Fruit fly (Drosophila melanogaster) whole organism, prepupa: ENCODE measurements around the gene CG11342.
A peak's percentile ranks its signal among the peaks of the same experiment; 100 is the strongest.

ENCODE experiments used
- Blimp-1 ChIP-seq: fragments of 200-800 bp; sonication (Bioruptor generic); optimal IDR thresholded peaks from 3 replicates; lab custom pipeline; 2017; ENCODE audit warnings: missing biosample characterization, missing genetic modification characterization, mild to moderate bottlenecking, moderate library complexity, missing genetic modification reagents
- CG10631 ChIP-seq: fragments of 200-800 bp; sonication (Bioruptor generic); optimal IDR thresholded peaks from 2 replicates; lab custom pipeline; 2016; ENCODE audit warnings: missing biosample characterization, missing genetic modification characterization
- CG10669 ChIP-seq: fragments of 200-800 bp; sonication (Bioruptor generic); optimal IDR thresholded peaks from 3 replicates; lab custom pipeline; 2018; ENCODE audit warnings: missing biosample characterization, mild to moderate bottlenecking, missing genetic modification characterization, moderate library complexity
- CG11294 ChIP-seq: fragments of 200-800 bp; sonication (Bioruptor generic); IDR thresholded peaks from 2 replicates; pipeline ENCODE4 v1.3.6; 2022; ENCODE audit warnings: missing biosample characterization, missing genetic modification characterization
- CG11762 ChIP-seq: fragments of 200-800 bp; sonication (Bioruptor generic); optimal IDR thresholded peaks from 3 replicates; lab custom pipeline; 2016; ENCODE audit warnings: missing biosample characterization, missing genetic modification characterization; ENCODE audit not compliant: insufficient read depth
- CG15336 ChIP-seq: fragments of 200-800 bp; sonication (Bioruptor generic); IDR thresholded peaks from 2 replicates; pipeline ENCODE4 v1.3.6; 2022; ENCODE audit warnings: missing biosample characterization, missing genetic modification characterization
- CG1621 ChIP-seq: fragments of 200-800 bp; sonication (Bioruptor generic); optimal IDR thresholded peaks from 3 replicates; lab custom pipeline; 2018; ENCODE audit warnings: missing biosample characterization, mild to moderate bottlenecking, missing genetic modification characterization
- CG16779 ChIP-seq: fragments of 200-800 bp; sonication (Bioruptor generic); optimal IDR thresholded peaks from 3 replicates; lab custom pipeline; 2017; ENCODE audit warnings: missing biosample characterization, mild to moderate bottlenecking, missing genetic modification characterization
- CG31627 ChIP-seq: fragments of 200-800 bp; sonication (Bioruptor generic); optimal IDR thresholded peaks from 3 replicates; lab custom pipeline; 2016; ENCODE audit warnings: missing biosample characterization, missing genetic modification characterization
- CG32006 ChIP-seq: fragments of 200-800 bp; sonication (Bioruptor generic); optimal IDR thresholded peaks from 3 replicates; lab custom pipeline; 2017; ENCODE audit warnings: missing biosample characterization, mild to moderate bottlenecking, missing genetic modification characterization
- CG34406 ChIP-seq: fragments of 200-800 bp; sonication (Bioruptor generic); optimal IDR thresholded peaks from 3 replicates; lab custom pipeline; 2016; ENCODE audit warnings: missing biosample characterization, missing genetic modification characterization
- CG3919 ChIP-seq: fragments of 200-800 bp; sonication (Bioruptor generic); optimal IDR thresholded peaks from 3 replicates; lab custom pipeline; 2016; ENCODE audit warnings: missing biosample characterization, missing genetic modification characterization
- CG4318 ChIP-seq: fragments of 200-800 bp; sonication (Bioruptor generic); optimal IDR thresholded peaks from 3 replicates; lab custom pipeline; 2017; ENCODE audit warnings: missing biosample characterization, mild to moderate bottlenecking, missing genetic modification characterization
- CG6163 ChIP-seq: fragments of 200-800 bp; sonication (Bioruptor generic); IDR thresholded peaks from 3 replicates; pipeline ENCODE4 v1.3.6; 2022; ENCODE audit warnings: missing biosample characterization, missing genetic modification characterization
- CG6276 ChIP-seq: fragments of 200-800 bp; sonication (Bioruptor generic); optimal IDR thresholded peaks from 2 replicates; lab custom pipeline; 2017; ENCODE audit warnings: missing biosample characterization, mild to moderate bottlenecking, missing genetic modification characterization
- CG6792 ChIP-seq: fragments of 200-800 bp; sonication (Bioruptor generic); optimal IDR thresholded peaks from 3 replicates; lab custom pipeline; 2016; ENCODE audit warnings: missing biosample characterization, missing genetic modification characterization
- CG6808 ChIP-seq: fragments of 200-800 bp; sonication (Bioruptor generic); optimal IDR thresholded peaks from 3 replicates; lab custom pipeline; 2017; ENCODE audit warnings: missing biosample characterization, missing genetic modification characterization, mild to moderate bottlenecking, moderate library complexity, missing genetic modification reagents
- CG8119 ChIP-seq: fragments of 200-800 bp; sonication (Bioruptor generic); IDR thresholded peaks from 3 replicates; pipeline ENCODE4 v1.3.6; 2022; ENCODE audit warnings: missing biosample characterization, missing genetic modification characterization
- CG8319 ChIP-seq: fragments of 200-800 bp; sonication (Bioruptor generic); optimal IDR thresholded peaks from 3 replicates; lab custom pipeline; 2016; ENCODE audit warnings: missing biosample characterization, missing genetic modification characterization
- CG9139 ChIP-seq: fragments of 200-800 bp; sonication (Bioruptor generic); optimal IDR thresholded peaks from 3 replicates; lab custom pipeline; 2017; ENCODE audit warnings: missing biosample characterization, mild to moderate bottlenecking, missing genetic modification characterization
- Ets21C ChIP-seq: fragments of 200-800 bp; sonication (Bioruptor generic); optimal IDR thresholded peaks from 3 replicates; lab custom pipeline; 2016; ENCODE audit warnings: missing biosample characterization, missing genetic modification characterization
- Ets96B ChIP-seq: fragments of 200-800 bp; optimal IDR thresholded peaks from 2 replicates; lab custom pipeline; 2019; ENCODE audit warnings: missing biosample characterization, mild to moderate bottlenecking, missing genetic modification characterization, moderate library complexity
- Gug ChIP-seq: fragments of 200-800 bp; sonication (Bioruptor generic); IDR thresholded peaks from 2 replicates; pipeline ENCODE4 v1.3.6; 2022; ENCODE audit warnings: missing biosample characterization, missing genetic modification characterization
- Hr38 ChIP-seq: sonication (Bioruptor generic); optimal IDR thresholded peaks from 2 replicates; lab custom pipeline; 2016; ENCODE audit warnings: missing biosample characterization, missing genetic modification characterization
- Hr39 ChIP-seq: fragments of 200-800 bp; sonication (Bioruptor generic); optimal IDR thresholded peaks from 2 replicates; lab custom pipeline; 2016; ENCODE audit warnings: missing biosample characterization, missing genetic modification characterization
- Hr4 ChIP-seq: fragments of 200-800 bp; sonication (Bioruptor generic); optimal IDR thresholded peaks from 3 replicates; lab custom pipeline; 2016; ENCODE audit warnings: missing biosample characterization, missing genetic modification characterization
- Lpt ChIP-seq: fragments of 200-800 bp; sonication (Bioruptor generic); optimal IDR thresholded peaks from 3 replicates; lab custom pipeline; 2016; ENCODE audit warnings: missing biosample characterization, missing genetic modification characterization
- Met ChIP-seq: fragments of 200-800 bp; sonication (Bioruptor generic); optimal IDR thresholded peaks from 3 replicates; lab custom pipeline; 2016; ENCODE audit warnings: missing biosample characterization, missing genetic modification characterization
- Smox ChIP-seq: fragments of 200-800 bp; sonication (Bioruptor generic); optimal IDR thresholded peaks from 3 replicates; lab custom pipeline; 2016; ENCODE audit warnings: missing biosample characterization, missing genetic modification characterization
- Sox102F ChIP-seq: fragments of 200-800 bp; sonication (Bioruptor generic); optimal IDR thresholded peaks from 2 replicates; lab custom pipeline; 2016; ENCODE audit warnings: missing biosample characterization, mild to moderate bottlenecking, missing genetic modification characterization
- Sox14 ChIP-seq: fragments of 200-800 bp; sonication (Bioruptor generic); optimal IDR thresholded peaks from 3 replicates; lab custom pipeline; 2016; ENCODE audit warnings: missing biosample characterization, missing genetic modification characterization
- Sox15 ChIP-seq: fragments of 200-800 bp; sonication (Bioruptor generic); optimal IDR thresholded peaks from 3 replicates; lab custom pipeline; 2016; ENCODE audit warnings: missing biosample characterization, missing genetic modification characterization
- achi ChIP-seq: fragments of 200-800 bp; sonication (Bioruptor generic); optimal IDR thresholded peaks from 3 replicates; lab custom pipeline; 2016; ENCODE audit warnings: missing biosample characterization, missing genetic modification characterization
- acj6 ChIP-seq: fragments of 200-800 bp; sonication (Bioruptor generic); optimal IDR thresholded peaks from 3 replicates; lab custom pipeline; 2016; ENCODE audit warnings: missing biosample characterization, missing genetic modification characterization
- dac ChIP-seq: fragments of 200-800 bp; sonication (Bioruptor generic); optimal IDR thresholded peaks from 2 replicates; lab custom pipeline; 2017; ENCODE audit warnings: missing biosample characterization, mild to moderate bottlenecking, missing genetic modification characterization
- dsx ChIP-seq: fragments of 200-800 bp; optimal IDR thresholded peaks from 3 replicates; lab custom pipeline; 2019; ENCODE audit warnings: missing biosample characterization, mild to moderate bottlenecking, missing genetic modification characterization, moderate library complexity; ENCODE audit not compliant: poor library complexity, severe bottlenecking
- eg ChIP-seq: fragments of 200-800 bp; sonication (Bioruptor generic); IDR thresholded peaks from 3 replicates; pipeline ENCODE4 v1.3.6; 2022; ENCODE audit warnings: missing biosample characterization, missing genetic modification characterization
- esn ChIP-seq: fragments of 200-800 bp; sonication (Bioruptor generic); optimal IDR thresholded peaks from 2 replicates; lab custom pipeline; 2016; ENCODE audit warnings: missing biosample characterization, mild to moderate bottlenecking, missing genetic modification characterization, moderate library complexity
- fd59A ChIP-seq: fragments of 200-800 bp; sonication (Bioruptor generic); optimal IDR thresholded peaks from 2 replicates; lab custom pipeline; 2017; ENCODE audit warnings: missing biosample characterization, mild to moderate bottlenecking, missing genetic modification characterization, missing genetic modification reagents
- fd85E ChIP-seq: fragments of 200-800 bp; sonication (Bioruptor generic); optimal IDR thresholded peaks from 3 replicates; lab custom pipeline; 2016; ENCODE audit warnings: missing biosample characterization, missing genetic modification characterization
- fkh ChIP-seq: fragments of 200-800 bp; sonication (Bioruptor generic); optimal IDR thresholded peaks from 3 replicates; lab custom pipeline; 2017; ENCODE audit warnings: missing biosample characterization, mild to moderate bottlenecking, missing genetic modification characterization, moderate library complexity
- net ChIP-seq: fragments of 200-800 bp; sonication (Bioruptor generic); optimal IDR thresholded peaks from 3 replicates; lab custom pipeline; 2016; ENCODE audit warnings: missing biosample characterization, missing genetic modification characterization
- spab ChIP-seq: fragments of 200-800 bp; sonication (Bioruptor generic); optimal IDR thresholded peaks from 2 replicates; lab custom pipeline; 2017; ENCODE audit warnings: missing biosample characterization, mild to moderate bottlenecking, missing genetic modification characterization, missing genetic modification reagents
- ss ChIP-seq, 2 experiments: fragments of 200-800 bp; sonication (Bioruptor generic); optimal IDR thresholded peaks; 2 replicates in 1 of 2; 3 replicates in 1 of 2; lab custom pipeline; 2017 to 2018; ENCODE audit warnings: mild to moderate bottlenecking in 2 of 2, missing biosample characterization in 2 of 2, missing genetic modification characterization in 2 of 2, moderate library complexity in 1 of 2
- svp ChIP-seq: fragments of 200-800 bp; sonication (Bioruptor generic); peaks from one replicate; lab custom pipeline; 2016; ENCODE audit warnings: missing biosample characterization, missing genetic modification characterization
- topi ChIP-seq: fragments of 200-800 bp; sonication (Bioruptor generic); optimal IDR thresholded peaks from 3 replicates; lab custom pipeline; 2016; ENCODE audit warnings: missing biosample characterization, missing genetic modification characterization

Gene CG11342

DNA sequence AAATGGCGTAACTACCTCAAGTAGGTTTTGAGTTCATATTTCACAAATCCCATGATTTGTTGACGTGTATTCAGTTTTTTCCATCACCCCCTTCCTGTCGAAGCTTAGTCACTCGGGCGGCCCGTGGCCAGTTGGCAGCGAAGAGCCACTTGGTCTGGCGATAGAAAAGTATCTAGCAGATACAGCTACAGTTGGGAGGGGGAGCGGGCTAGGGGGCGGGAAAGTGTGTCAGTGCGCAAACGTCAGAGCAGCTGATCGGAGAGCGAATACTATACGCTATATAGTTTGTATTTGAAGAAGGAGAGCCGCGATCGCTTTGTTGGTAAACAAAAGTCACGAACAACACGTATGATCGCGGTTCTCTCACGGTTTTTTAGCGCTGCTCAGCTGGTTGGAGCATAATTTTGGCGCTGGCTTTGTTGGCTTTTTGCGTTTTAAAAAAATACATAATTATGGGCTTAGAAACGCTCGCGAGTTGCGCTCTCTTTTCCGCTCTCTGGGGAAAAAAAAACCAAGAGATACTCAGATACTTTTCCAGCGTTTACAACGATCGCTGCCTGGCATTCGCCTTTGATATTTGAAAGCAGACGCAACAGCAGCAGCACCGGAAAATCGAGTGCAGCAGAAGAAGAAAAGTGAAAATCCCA, 46.7 kb upstream of the CG11342 start (continued):
- TF ChIP-seq CG6808 (no peak), CG31627 (GFP tag; lab: Kevin White, UChicago) (no peak)

DNA sequence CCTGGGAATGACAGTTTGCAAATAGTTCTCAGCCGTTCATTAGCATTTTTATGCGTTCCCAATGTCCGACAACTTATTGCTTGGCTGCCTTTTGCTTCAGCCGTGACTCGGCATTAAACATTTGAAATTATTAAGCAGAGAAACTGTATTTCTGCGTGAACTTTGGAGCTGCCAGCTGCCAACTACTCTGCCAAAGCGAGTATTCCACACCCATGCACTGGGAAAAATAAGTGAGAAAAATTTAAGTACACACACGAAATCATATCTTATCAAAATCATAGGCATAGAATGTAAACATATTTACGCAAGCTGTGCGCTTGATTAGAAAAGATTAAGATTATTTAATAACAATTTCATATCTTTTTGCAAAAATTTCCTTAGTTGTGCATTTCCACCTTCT, 45.7 kb upstream of the CG11342 start:
- no peak for TF ChIP-seq CG4318
- no peak for TF ChIP-seq Met (GFP tag; lab: Kevin White, UChicago)
- TF ChIP-seq CG31627 (GFP tag; lab: Kevin White, UChicago) = no peak
- TF ChIP-seq esn (GFP tag; lab: Kevin White, UChicago) = no peak
- TF ChIP-seq CG1621 = no peak
- peak; percentile 48 for TF ChIP-seq Hr4 (GFP tag; lab: Kevin White, UChicago)
- no peak for TF ChIP-seq CG11762 (GFP tag; lab: Kevin White, UChicago)
- peak; percentile 47 for TF ChIP-seq CG32006 (GFP tag; lab: Kevin White, UChicago)
- no peak for TF ChIP-seq CG10631 (GFP tag; lab: Kevin White, UChicago)
- TF ChIP-seq CG3919 (GFP tag; lab: Kevin White, UChicago) = no peak
- TF ChIP-seq CG6276 (GFP tag; lab: Kevin White, UChicago) = peak; percentile 32
- TF ChIP-seq CG11294 (GFP tag; lab: Robert Waterston, UW) = peak; percentile 62
- TF ChIP-seq topi = no peak
- no peak for TF ChIP-seq acj6 (GFP tag; lab: Kevin White, UChicago)
- TF ChIP-seq Smox (GFP tag; lab: Kevin White, UChicago) = no peak
- no peak for TF ChIP-seq fd59A (GFP tag; lab: Kevin White, UChicago)
- TF ChIP-seq Sox14 (GFP tag; lab: Kevin White, UChicago) = no peak
- no peak for TF ChIP-seq Ets96B (tag; lab: Kevin White, UChicago)
- no peak for TF ChIP-seq svp (GFP tag; lab: Kevin White, UChicago)
- TF ChIP-seq Sox102F (GFP tag; lab: Kevin White, UChicago) = no peak
- peak; percentile 53 for TF ChIP-seq CG15336 (GFP tag; lab: Robert Waterston, UW)
- TF ChIP-seq CG16779 (tag; lab: Kevin White, UChicago) = no peak
- TF ChIP-seq Ets21C (GFP tag; lab: Kevin White, UChicago) = no peak
- no peak for TF ChIP-seq CG10669
- TF ChIP-seq net (GFP tag; lab: Kevin White, UChicago) = peak; percentile 17
- TF ChIP-seq achi (GFP tag; lab: Kevin White, UChicago) = no peak
- no peak for TF ChIP-seq dac (GFP tag; lab: Kevin White, UChicago)
- TF ChIP-seq Blimp-1 (GFP tag; lab: Kevin White, UChicago) = no peak
- TF ChIP-seq Hr38 (GFP tag; lab: Kevin White, UChicago) = no peak
- TF ChIP-seq Sox15 (GFP tag; lab: Kevin White, UChicago) = no peak
- TF ChIP-seq CG8119 (GFP tag; lab: Robert Waterston, UW) = peak; percentile 33; the same call in 2 of the 3 replicates
- TF ChIP-seq CG34406 = no peak
- no peak for TF ChIP-seq fd85E
- TF ChIP-seq eg (GFP tag; lab: Robert Waterston, UW) = peak; percentile 79
- no peak for TF ChIP-seq dsx
- no peak for TF ChIP-seq CG6792
- no peak for TF ChIP-seq spab (GFP tag; lab: Kevin White, UChicago)
- TF ChIP-seq Gug (GFP tag; lab: Robert Waterston, UW) = peak; percentile 51
- TF ChIP-seq fkh = no peak
- TF ChIP-seq CG6808 = no peak
- TF ChIP-seq ss (GFP tag; optimal IDR thresholded peaks at IDR 0.05; lab: Kevin White, UChicago) = no peak
- no peak for TF ChIP-seq CG8319 (GFP tag; lab: Kevin White, UChicago)
- no peak for TF ChIP-seq CG9139
- no peak for TF ChIP-seq Hr39
- TF ChIP-seq Lpt (GFP tag; lab: Kevin White, UChicago) = peak; percentile 24
- peak; percentile 70; the same call in 2 of the 3 replicates for TF ChIP-seq CG6163 (GFP tag; lab: Robert Waterston, UW)
